Worm (Caenorhabditis elegans): ENCODE measurements around the gene K01A6.7.

Gene K01A6.7

ce11 chrIV:11744287-11744686, 5.9 kb upstream of the K01A6.7 start:
- no peak for TF ChIP-seq zag-1 (tag; optimal IDR thresholded peaks at IDR 0.05)
- no peak for TF ChIP-seq fkh-10 (GFP tag; optimal IDR thresholded peaks at IDR 0.05)
- no peak for TF ChIP-seq nhr-76 (tag; optimal IDR thresholded peaks at IDR 0.05)
- no peak for TF ChIP-seq nhr-77 (tag; optimal IDR thresholded peaks at IDR 0.05)
- no peak for TF ChIP-seq efl-3 (GFP tag; optimal IDR thresholded peaks at IDR 0.05)
- no peak for TF ChIP-seq hpl-2 (GFP tag; optimal IDR thresholded peaks at IDR 0.05)
- no peak for TF ChIP-seq ztf-4 (tag; optimal IDR thresholded peaks at IDR 0.05)
- no peak for TF ChIP-seq mdl-1 (tag; optimal IDR thresholded peaks at IDR 0.05)
- TF ChIP-seq fos-1 (tag; optimal IDR thresholded peaks at IDR 0.05), result no peak
- TF ChIP-seq lin-14 (GFP tag; optimal IDR thresholded peaks at IDR 0.05), result peak; percentile 62
- no peak for TF ChIP-seq nhr-20 (tag; optimal IDR thresholded peaks at IDR 0.05)
- TF ChIP-seq nhr-71 (tag; optimal IDR thresholded peaks at IDR 0.05), result peak; percentile 55

ce11 chrIV:11743813-11744212, 5.4 kb upstream of the K01A6.7 start:
- TF ChIP-seq efl-1 (optimal IDR thresholded peaks at IDR 0.05) (no peak), efl-1 (GFP tag; optimal IDR thresholded peaks at IDR 0.05 in 1 of 2) (no peak), fos-1 (tag; optimal IDR thresholded peaks at IDR 0.05) (no peak), snpc-4 (tag; optimal IDR thresholded peaks at IDR 0.05) (no peak), F16B12.6 (tag; optimal IDR thresholded peaks at IDR 0.05) (no peak), fkh-8 (tag; optimal IDR thresholded peaks at IDR 0.05) (no peak), unc-62 (GFP tag; optimal IDR thresholded peaks at IDR 0.05) (no peak)

ce11 chrIV:11742406-11742805, 4.0 kb upstream of the K01A6.7 start, which contains the start of gene K01A6.5:
Gene K01A6.5 (plus strand): TSS chrIV:11742706.
- TF ChIP-seq hlh-17 (GFP tag; optimal IDR thresholded peaks at IDR 0.05; ENCODE audit: borderline replicate concordance) (no peak), nhr-19 (GFP tag; conservative IDR thresholded peaks at IDR 0.05) (no peak), lsy-2 (tag; optimal IDR thresholded peaks at IDR 0.05) (no peak), grh-1 (GFP tag; IDR thresholded peaks at IDR 0.05) (no peak), nhr-90 (tag; optimal IDR thresholded peaks at IDR 0.05; ENCODE audit: poor library complexity) (no peak), lin-13 (GFP tag; optimal IDR thresholded peaks at IDR 0.05) (no peak), C04F5.9 (tag; optimal IDR thresholded peaks at IDR 0.05) (no peak), ets-5 (GFP tag; IDR thresholded peaks at IDR 0.05) (no peak), vab-15 (tag; optimal IDR thresholded peaks at IDR 0.05) (no peak), ceh-82 (tag; optimal IDR thresholded peaks at IDR 0.05) (no peak), alr-1 (tag; optimal IDR thresholded peaks at IDR 0.05; ENCODE audit: borderline replicate concordance) (no peak), C16A3.4 (tag; optimal IDR thresholded peaks at IDR 0.05) (no peak), lin-39 (tag; optimal IDR thresholded peaks at IDR 0.05) (no peak), dsc-1 (tag; optimal IDR thresholded peaks at IDR 0.05) (no peak), nhr-237 (tag; optimal IDR thresholded peaks at IDR 0.05) (no peak), xbp-1 (tag; optimal IDR thresholded peaks at IDR 0.05) (no peak), blmp-1 (tag; optimal IDR thresholded peaks at IDR 0.05) (no peak)

- no peak for TF ChIP-seq elt-3 (tag; optimal IDR thresholded peaks at IDR 0.05)
- no peak for TF ChIP-seq hlh-4 (tag; optimal IDR thresholded peaks at IDR 0.05)
- TF ChIP-seq egl-27 (tag; optimal IDR thresholded peaks at IDR 0.05), result no peak
- no peak for TF ChIP-seq unc-30 (tag; optimal IDR thresholded peaks at IDR 0.05)
- no peak for TF ChIP-seq rnt-1 (tag; optimal IDR thresholded peaks at IDR 0.05)
- TF ChIP-seq dpl-1 (GFP tag; optimal IDR thresholded peaks at IDR 0.05), result no peak
- TF ChIP-seq vab-15 (tag; optimal IDR thresholded peaks at IDR 0.05), result no peak
- no peak for TF ChIP-seq fkh-10 (GFP tag; optimal IDR thresholded peaks at IDR 0.05)
- no peak for TF ChIP-seq nhr-90 (tag; optimal IDR thresholded peaks at IDR 0.05; ENCODE audit: poor library complexity)
- TF ChIP-seq nhr-11 (tag; optimal IDR thresholded peaks at IDR 0.05), result no peak
- TF ChIP-seq isw-1 (GFP tag; IDR thresholded peaks at IDR 0.05), result no peak
- TF ChIP-seq nhr-85 (tag), result no peak
- TF ChIP-seq ama-1 (optimal IDR thresholded peaks at IDR 0.05), result no peak
- no peak for TF ChIP-seq lin-35 (GFP tag; optimal IDR thresholded peaks at IDR 0.05)
These were observed 1.8 kb upstream of the K01A6.7 start, which contains the start of gene K01A6.4 for ce11 chrIV:11740204-11740603. Gene K01A6.4 (minus strand): TSS chrIV:11740304.

Measured in whole organism, L1 larva.